Worm (Caenorhabditis elegans) whole organism, mixed stage, embryonic: Measurements from ENCODE around the gene F59F5.7.

ENCODE experiments used
- M03D4.4 ChIP-seq: sonication (generic microtip); optimal IDR thresholded peaks from 2 replicates; lab custom pipeline; 2017; ENCODE audit warnings: mild to moderate bottlenecking, missing genetic modification characterization, missing compliant biosample characterization
- blmp-1 ChIP-seq: fragments of 150-350 bp; optimal IDR thresholded peaks from 2 replicates; lab custom pipeline; 2014; ENCODE audit warnings: missing biosample characterization, missing genetic modification characterization
- ceh-39 ChIP-seq: fragments of 150-350 bp; optimal IDR thresholded peaks from 2 replicates; lab custom pipeline; 2014; ENCODE audit warnings: missing biosample characterization, missing genetic modification characterization
- ceh-43 ChIP-seq: fragments of 200-800 bp; sonication (Bioruptor generic); optimal IDR thresholded peaks from 2 replicates; lab custom pipeline; 2018; ENCODE audit warnings: mild to moderate bottlenecking, missing genetic modification characterization, moderate library complexity, missing compliant biosample characterization
- ceh-83 ChIP-seq: fragments of 200-800 bp; sonication (Bioruptor generic); optimal IDR thresholded peaks from 2 replicates; lab custom pipeline; 2018; ENCODE audit warnings: mild to moderate bottlenecking, missing genetic modification characterization, missing compliant biosample characterization
- ces-1 ChIP-seq: fragments of 150-350 bp; optimal IDR thresholded peaks from 2 replicates; lab custom pipeline; 2014; ENCODE audit warnings: missing biosample characterization, missing genetic modification reagents, missing genetic modification characterization
- cnd-1 ChIP-seq: fragments of 200-800 bp; sonication (Bioruptor generic); optimal IDR thresholded peaks from 2 replicates; lab custom pipeline; 2018; ENCODE audit warnings: mild to moderate bottlenecking, missing genetic modification characterization, missing compliant biosample characterization
- drap-1 ChIP-seq: fragments of 200-800 bp; sonication (Bioruptor generic); optimal IDR thresholded peaks from 3 replicates; lab custom pipeline; 2018; ENCODE audit warnings: mild to moderate bottlenecking, missing genetic modification characterization, missing compliant biosample characterization
- elt-1 ChIP-seq: sonication (generic microtip); optimal IDR thresholded peaks from 2 replicates; lab custom pipeline; 2017; ENCODE audit warnings: missing genetic modification characterization, mild to moderate bottlenecking, missing compliant biosample characterization, antibody characterized with exemption, moderate library complexity, borderline replicate concordance; ENCODE audit not compliant: insufficient read depth
- elt-3 ChIP-seq: fragments of 150-350 bp; optimal IDR thresholded peaks from 2 replicates; lab custom pipeline; 2014; ENCODE audit warnings: missing biosample characterization, missing genetic modification characterization
- flh-1 ChIP-seq: fragments of 200-800 bp; sonication (Bioruptor generic); optimal IDR thresholded peaks from 2 replicates; lab custom pipeline; 2018; ENCODE audit warnings: mild to moderate bottlenecking, missing genetic modification characterization, moderate library complexity, missing compliant biosample characterization
- ham-2 ChIP-seq: fragments of 200-800 bp; sonication (Bioruptor generic); optimal IDR thresholded peaks from 2 replicates; lab custom pipeline; 2018; ENCODE audit warnings: mild to moderate bottlenecking, missing genetic modification characterization, missing compliant biosample characterization
- hlh-1 ChIP-seq: fragments of 150-350 bp; optimal IDR thresholded peaks from 2 replicates; lab custom pipeline; 2014; ENCODE audit warnings: missing biosample characterization, missing genetic modification reagents, missing genetic modification characterization
- lin-32 ChIP-seq: fragments of 200-800 bp; sonication (Bioruptor generic); optimal IDR thresholded peaks from 2 replicates; lab custom pipeline; 2018; ENCODE audit warnings: mild to moderate bottlenecking, missing genetic modification characterization, missing compliant biosample characterization
- lsy-2 ChIP-seq: fragments of 150-350 bp; optimal IDR thresholded peaks from 2 replicates; lab custom pipeline; 2014; ENCODE audit warnings: missing biosample characterization, missing genetic modification characterization
- mab-5 ChIP-seq: fragments of 150-350 bp; optimal IDR thresholded peaks from 2 replicates; lab custom pipeline; 2014; ENCODE audit warnings: missing biosample characterization, missing genetic modification characterization
- mep-1 ChIP-seq: fragments of 150-350 bp; optimal IDR thresholded peaks from 2 replicates; lab custom pipeline; 2017; ENCODE audit warnings: missing biosample characterization, missing genetic modification reagents, missing genetic modification characterization, inconsistent platforms
- nhr-2 ChIP-seq: fragments of 150-350 bp; optimal IDR thresholded peaks from 2 replicates; lab custom pipeline; 2014; ENCODE audit warnings: missing biosample characterization, missing genetic modification characterization
- nhr-237 ChIP-seq: fragments of 150-350 bp; optimal IDR thresholded peaks from 2 replicates; lab custom pipeline; 2014; ENCODE audit warnings: missing biosample characterization, missing genetic modification characterization
- nhr-28 ChIP-seq: fragments of 150-350 bp; optimal IDR thresholded peaks from 2 replicates; lab custom pipeline; 2014; ENCODE audit warnings: missing biosample characterization, missing genetic modification characterization
- nhr-76 ChIP-seq: sonication (generic microtip); optimal IDR thresholded peaks from 2 replicates; lab custom pipeline; 2017; ENCODE audit warnings: missing biosample characterization, missing genetic modification characterization
- pha-4 ChIP-seq: fragments of 150-350 bp; optimal IDR thresholded peaks from 2 replicates; lab custom pipeline; 2018; ENCODE audit warnings: missing biosample characterization, missing genetic modification reagents, missing genetic modification characterization
- sem-2 ChIP-seq: fragments of 200-800 bp; sonication (Bioruptor generic); optimal IDR thresholded peaks from 2 replicates; lab custom pipeline; 2018; ENCODE audit warnings: mild to moderate bottlenecking, missing genetic modification characterization, missing compliant biosample characterization
- tbx-8 ChIP-seq: fragments of 200-800 bp; sonication (Bioruptor generic); optimal IDR thresholded peaks from 2 replicates; lab custom pipeline; 2018; ENCODE audit warnings: mild to moderate bottlenecking, missing genetic modification characterization, moderate library complexity, missing compliant biosample characterization
- unc-120 ChIP-seq: sonication (generic microtip); optimal IDR thresholded peaks from 2 replicates; lab custom pipeline; 2017; ENCODE audit warnings: missing genetic modification characterization, missing compliant biosample characterization; ENCODE audit not compliant: poor library complexity, severe bottlenecking
- unc-39 ChIP-seq: fragments of 150-350 bp; optimal IDR thresholded peaks from 2 replicates; lab custom pipeline; 2014; ENCODE audit warnings: missing biosample characterization, missing genetic modification characterization
- unc-62 ChIP-seq: fragments of 150-350 bp; optimal IDR thresholded peaks from 2 replicates; lab custom pipeline; 2014; ENCODE audit warnings: missing biosample characterization, missing genetic modification reagents, missing genetic modification characterization
- zip-8 ChIP-seq: fragments of 150-350 bp; optimal IDR thresholded peaks from 2 replicates; lab custom pipeline; 2014; ENCODE audit warnings: missing biosample characterization, missing genetic modification characterization
- ztf-11 ChIP-seq: fragments of 150-350 bp; optimal IDR thresholded peaks from 2 replicates; lab custom pipeline; 2014; ENCODE audit warnings: missing biosample characterization, missing genetic modification characterization

Gene F59F5.7

DNA sequence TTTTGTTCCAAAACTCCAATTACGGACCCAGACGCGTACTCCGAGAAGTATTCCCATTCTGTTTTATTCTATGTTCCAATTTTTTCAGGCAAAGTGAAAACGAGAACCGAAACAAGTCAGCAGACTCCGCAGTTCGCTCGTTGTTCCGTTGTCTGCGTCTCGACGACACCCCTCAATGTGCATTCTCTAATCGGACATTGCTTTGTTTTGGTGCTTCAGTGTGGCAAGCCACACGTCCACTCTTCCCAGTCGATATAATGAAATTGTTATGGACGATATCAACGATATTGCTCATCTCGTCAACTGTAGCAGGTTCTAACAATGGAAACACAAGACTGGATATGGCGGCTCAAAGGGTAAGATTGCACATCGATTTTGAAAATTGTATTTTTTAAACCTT, 17.6 kb downstream of the F59F5.7 start, which contains the start of gene nhx-5:
Gene nhx-5, plus strand, starts transcription at position 82 of the 400 bp plus-strand sequence.
- TF ChIP-seq ces-1 (GFP tag; lab: Kevin White, UChicago) (peak; percentile 51), nhr-237 (tag; lab: Kevin White, UChicago) (no peak)
- TF ChIP-seq, all 35 proteins: peak for 1

DNA sequence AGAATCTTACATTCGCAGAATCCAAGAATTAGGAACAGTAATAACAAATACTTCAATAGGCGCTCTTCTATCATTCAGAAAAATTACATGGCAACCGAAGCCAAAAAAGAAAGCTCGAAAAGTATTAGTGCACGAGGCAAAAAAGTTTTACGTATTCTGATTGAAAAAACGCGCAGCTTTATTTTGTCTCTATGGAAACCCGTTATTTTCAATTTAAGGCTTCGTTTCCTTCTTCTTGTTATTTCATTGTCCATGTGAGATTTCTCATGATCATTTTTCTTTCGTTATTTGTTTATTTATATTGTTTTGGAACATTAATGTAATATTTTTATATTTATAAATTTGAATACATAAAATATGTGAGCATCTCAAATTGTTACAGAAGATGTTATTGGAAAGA, 30.2 kb downstream of the F59F5.7 start, which contains the start of gene F57C7.4:
Gene F57C7.4, minus strand, starts transcription at position 101 of the 400 bp plus-strand sequence.
- TF ChIP-seq lsy-2 (tag; lab: Kevin White, UChicago) = no peak
- no peak for TF ChIP-seq nhr-2 (tag; lab: Kevin White, UChicago)
- no peak for TF ChIP-seq blmp-1 (tag; lab: Kevin White, UChicago)
- no peak for TF ChIP-seq unc-120
- no peak for TF ChIP-seq ham-2
- no peak for TF ChIP-seq drap-1 (GFP tag; lab: Kevin White, UChicago)
- no peak for TF ChIP-seq ztf-11 (tag; lab: Kevin White, UChicago)
- TF ChIP-seq nhr-28 = no peak
- no peak for TF ChIP-seq flh-1 (GFP tag; lab: Kevin White, UChicago)
- no peak for TF ChIP-seq nhr-237 (tag; lab: Kevin White, UChicago)
- no peak for TF ChIP-seq mab-5 (tag; lab: Kevin White, UChicago)
- TF ChIP-seq zip-8 (tag; lab: Kevin White, UChicago) = no peak
- no peak for TF ChIP-seq ceh-83
- TF ChIP-seq, all 35 proteins: peak for 0

DNA sequence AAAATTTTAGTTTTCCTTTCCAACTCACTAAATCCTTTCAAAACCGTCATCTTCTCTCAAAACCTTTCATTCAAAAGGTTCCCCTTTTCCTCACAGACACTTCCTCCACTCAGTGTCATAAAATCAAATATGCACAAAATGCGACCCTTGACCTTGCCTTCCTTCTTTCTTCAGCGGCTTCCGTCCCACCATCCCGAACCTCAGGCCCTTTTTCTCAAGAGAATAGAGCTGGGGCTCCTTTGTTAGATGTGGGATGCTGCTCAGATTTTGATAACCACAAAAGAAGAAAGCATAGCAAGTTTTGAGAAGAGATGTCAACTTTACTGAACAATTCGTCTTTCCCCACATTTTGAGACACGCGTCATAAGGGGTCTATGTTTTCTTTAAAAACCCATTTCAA, 31.5 kb downstream of the F59F5.7 start:
- no peak for TF ChIP-seq lsy-2 (tag; lab: Kevin White, UChicago)
- no peak for TF ChIP-seq ceh-39 (tag; lab: Kevin White, UChicago)
- TF ChIP-seq elt-1 (tag; lab: Kevin White, UChicago) = no peak
- TF ChIP-seq elt-3 = no peak
- TF ChIP-seq flh-1 (GFP tag; lab: Kevin White, UChicago) = no peak
- no peak for TF ChIP-seq nhr-76 (tag; lab: Kevin White, UChicago)
- no peak for TF ChIP-seq tbx-8 (GFP tag; lab: Kevin White, UChicago)

DNA sequence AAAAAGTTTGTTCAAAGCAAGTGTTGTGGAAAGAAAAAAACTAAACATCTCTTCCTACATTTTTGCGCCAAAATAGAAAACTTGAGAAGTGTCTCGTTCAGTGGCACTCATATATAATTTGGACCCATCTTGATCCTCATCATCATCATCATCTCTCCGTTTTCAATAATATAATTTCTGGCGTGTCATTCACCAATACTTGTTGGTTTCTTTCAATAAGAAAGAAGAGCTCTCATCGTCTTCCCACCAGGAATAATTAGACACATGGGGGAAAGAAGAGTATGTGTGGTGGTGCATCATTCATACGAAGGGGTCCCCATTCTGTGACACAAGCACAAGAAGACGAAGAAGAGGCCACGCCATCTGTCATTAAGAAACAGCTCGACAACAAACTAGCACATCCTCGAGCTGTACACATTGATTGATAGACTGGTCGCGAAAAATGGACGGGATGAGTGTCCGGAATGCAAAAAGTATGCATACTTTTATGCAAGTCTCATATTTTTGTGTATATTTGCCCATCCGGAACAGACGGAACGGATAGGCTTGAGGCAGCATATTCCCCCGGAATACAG, 32.0 kb downstream of the F59F5.7 start:
- TF ChIP-seq hlh-1 (tag; lab: Kevin White, UChicago) = no peak
- TF ChIP-seq unc-62 (GFP tag; lab: Kevin White, UChicago) = peak; percentile 45
- peak; percentile 87 for TF ChIP-seq ces-1 (GFP tag; lab: Kevin White, UChicago)
- TF ChIP-seq pha-4 (tag; lab: Kevin White, UChicago) = no peak
- TF ChIP-seq ztf-11 (tag; lab: Kevin White, UChicago) = no peak
- peak; percentile 5 for TF ChIP-seq lin-32 (GFP tag; lab: Kevin White, UChicago)
- TF ChIP-seq cnd-1 (tag; lab: Kevin White, UChicago) = peak; percentile 76
- TF ChIP-seq M03D4.4 = no peak
- no peak for TF ChIP-seq blmp-1 (tag; lab: Kevin White, UChicago)
- no peak for TF ChIP-seq mep-1 (tag; lab: Kevin White, UChicago)
- no peak for TF ChIP-seq unc-39 (tag; lab: Kevin White, UChicago)
- no peak for TF ChIP-seq ceh-43 (GFP tag; lab: Kevin White, UChicago)

DNA sequence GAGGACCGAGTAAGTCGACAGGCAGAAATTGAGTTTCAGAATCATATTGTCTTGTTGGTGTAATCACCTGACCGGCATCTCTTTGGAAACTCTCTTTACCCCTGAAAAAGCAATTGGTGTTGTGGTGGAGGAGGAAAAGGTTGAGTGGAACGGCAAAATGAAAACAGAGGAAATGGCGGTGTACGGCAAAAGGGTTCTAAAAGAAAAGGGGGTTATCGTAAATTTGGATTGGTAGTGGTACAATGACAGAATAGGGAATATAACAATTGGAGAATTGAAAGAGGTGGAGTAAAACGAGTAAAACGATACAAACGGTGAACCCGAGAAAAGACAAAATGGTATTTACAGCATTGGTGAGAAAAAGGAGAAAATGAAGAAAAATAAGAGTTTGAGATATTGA, 33.9 kb downstream of the F59F5.7 start, which contains the start of gene sdn-1:
Gene sdn-1, minus strand, starts transcription at position 101 of the 400 bp plus-strand sequence.
- TF ChIP-seq nhr-237 (tag; lab: Kevin White, UChicago) (no peak), cnd-1 (tag; lab: Kevin White, UChicago) (no peak), ham-2 (no peak), ceh-39 (tag; lab: Kevin White, UChicago) (no peak), M03D4.4 (no peak), ces-1 (GFP tag; lab: Kevin White, UChicago) (no peak), zip-8 (tag; lab: Kevin White, UChicago) (no peak), pha-4 (tag; lab: Kevin White, UChicago) (no peak), sem-2 (GFP tag; lab: Kevin White, UChicago) (no peak)
